Fruit fly (Drosophila melanogaster): ENCODE data around the gene CG2258.

The CG2258 gene

DNA sequence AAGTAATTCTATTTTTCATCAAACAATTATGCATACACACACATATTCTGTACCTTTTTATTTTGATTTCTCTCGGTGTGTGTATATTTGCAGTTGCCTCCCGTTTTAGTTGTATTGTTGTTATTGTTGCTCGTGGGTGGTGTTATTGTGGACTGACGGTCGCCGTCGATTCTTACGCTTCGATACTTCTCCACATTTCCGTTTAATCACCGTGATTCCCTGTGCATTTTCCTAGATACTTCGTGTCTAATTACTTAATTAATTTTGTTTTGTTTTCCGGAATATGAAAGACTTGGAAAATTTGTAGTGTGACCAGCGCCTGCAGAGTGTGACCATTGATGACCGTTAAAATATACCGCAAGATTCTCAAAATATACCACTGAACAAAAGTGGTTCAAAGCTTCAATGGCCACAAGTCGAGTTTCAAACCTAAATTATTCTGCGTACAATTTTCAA is 8.1 kb downstream of the CG2258 start, which contains the start of gene UbcE2H:
TSS of gene UbcE2H (minus strand) at position 343 of the 456 bp plus-strand sequence.
- peak; percentile 18 for TF ChIP-seq CG13624 (GFP tag; optimal IDR thresholded peaks at IDR 0.05)
- TF ChIP-seq CG10274 (GFP tag; optimal IDR thresholded peaks at IDR 0.05) = no peak
- TF ChIP-seq gce (GFP tag; IDR thresholded peaks at IDR 0.05) = no peak
- TF ChIP-seq PHDP (tag; optimal IDR thresholded peaks at IDR 0.05) = no peak
- TF ChIP-seq sens (GFP tag) = peak; percentile 65
- TF ChIP-seq NC2β (GFP tag; optimal IDR thresholded peaks at IDR 0.05) = peak; percentile 3
- peak; percentile 61 for TF ChIP-seq CTCF (GFP tag; optimal IDR thresholded peaks at IDR 0.05)
- peak; percentile 68 for TF ChIP-seq Med (GFP tag)
- no peak for TF ChIP-seq tna (GFP tag; IDR thresholded peaks at IDR 0.05; ENCODE audit: partially characterized antibody)
- peak in 1 of 2 experiments; percentile 19 for TF ChIP-seq eve (GFP tag; optimal IDR thresholded peaks at IDR 0.05)
- TF ChIP-seq CG4617 (GFP tag; optimal IDR thresholded peaks at IDR 0.05; ENCODE audit: borderline replicate concordance) = peak; percentile 59
- 0 out of 3 replicates have a peak, but pooled peaks have one; percentile 25 for TF ChIP-seq ci (GFP tag; IDR thresholded peaks at IDR 0.05)
- peak; percentile 16; the same call in 1 of the 3 replicates for TF ChIP-seq Opbp (GFP tag; IDR thresholded peaks at IDR 0.05; ENCODE audit: partially characterized antibody)
- TF ChIP-seq CG6254 (GFP tag; optimal IDR thresholded peaks at IDR 0.05) = no peak
- TF ChIP-seq stwl (tag; optimal IDR thresholded peaks at IDR 0.05) = peak; percentile 60
- peak; percentile 58 for TF ChIP-seq CG2116 (GFP tag; optimal IDR thresholded peaks at IDR 0.05)
- no peak for TF ChIP-seq CG8290 (GFP tag; optimal IDR thresholded peaks at IDR 0.05)
- peak in 1 of 2 experiments; percentile 52 for TF ChIP-seq CG8290 (tag; optimal IDR thresholded peaks at IDR 0.05)
- TF ChIP-seq CG14710 (tag; optimal IDR thresholded peaks at IDR 0.05) = peak; percentile 37
- no peak for TF ChIP-seq CG10462 (GFP tag; optimal IDR thresholded peaks at IDR 0.05)
- peak in 1 of 2 experiments; percentile 15 for TF ChIP-seq crp (GFP tag; optimal IDR thresholded peaks at IDR 0.05)
- TF ChIP-seq fu2 (GFP tag; optimal IDR thresholded peaks at IDR 0.05) = no peak
- TF ChIP-seq bab2 (GFP tag; optimal IDR thresholded peaks at IDR 0.05) = no peak
- peak; percentile 35; the same call in 1 of the 2 replicates for TF ChIP-seq MBD-R2 (GFP tag; IDR thresholded peaks at IDR 0.05)
- TF ChIP-seq lov (optimal IDR thresholded peaks at IDR 0.05) = no peak
- TF ChIP-seq lov (GFP tag; IDR thresholded peaks at IDR 0.05) = no peak
- TF ChIP-seq Dp (GFP tag; optimal IDR thresholded peaks at IDR 0.05) = peak; percentile 77
- peak; percentile 96 for TF ChIP-seq gfzf (GFP tag; optimal IDR thresholded peaks at IDR 0.05)
- TF ChIP-seq CG31441 (GFP tag; IDR thresholded peaks at IDR 0.05) = no peak
- peak; percentile 91 for TF ChIP-seq pzg (GFP tag; optimal IDR thresholded peaks at IDR 0.05)
- TF ChIP-seq Xrp1 (GFP tag; IDR thresholded peaks at IDR 0.05) = no peak
- TF ChIP-seq trem (tag; optimal IDR thresholded peaks at IDR 0.05) = peak; percentile 63
- TF ChIP-seq E2f2 (GFP tag; IDR thresholded peaks at IDR 0.05) = peak; percentile 82
- no peak for TF ChIP-seq abd-A (tag; optimal IDR thresholded peaks at IDR 0.05)
- peak; percentile 11; the same call in 1 of the 3 replicates for TF ChIP-seq CG34422 (GFP tag; IDR thresholded peaks at IDR 0.05)
- TF ChIP-seq Pdp1 (GFP tag; optimal IDR thresholded peaks at IDR 0.05) = peak in 1 of 2 experiments; percentile 39
- no peak for TF ChIP-seq CG31388 (GFP tag; optimal IDR thresholded peaks at IDR 0.05)
- TF ChIP-seq Dref (GFP tag; IDR thresholded peaks at IDR 0.05) = peak; percentile 46; the same call in 1 of the 2 replicates
- TF ChIP-seq CG5245 (GFP tag; optimal IDR thresholded peaks at IDR 0.05) = no peak
- TF ChIP-seq HHEX (GFP tag; optimal IDR thresholded peaks at IDR 0.05) = peak; percentile 27
- peak; percentile 1 for TF ChIP-seq nmo (GFP tag; optimal IDR thresholded peaks at IDR 0.05)
- TF ChIP-seq CG17612 (GFP tag; IDR thresholded peaks at IDR 0.05) = no peak
- TF ChIP-seq CG4730 (GFP tag; IDR thresholded peaks at IDR 0.05) = no peak
- TF ChIP-seq CG15514 (GFP tag; optimal IDR thresholded peaks at IDR 0.05) = peak; percentile 91
- peak; percentile 31 for TF ChIP-seq sqz (GFP tag; optimal IDR thresholded peaks at IDR 0.05)
- peak; percentile 72 for TF ChIP-seq Lhr (GFP tag; optimal IDR thresholded peaks at IDR 0.05)
- TF ChIP-seq vvl (GFP tag; IDR thresholded peaks at IDR 0.05) = peak; percentile 77
- TF ChIP-seq Hmr (GFP tag; optimal IDR thresholded peaks at IDR 0.05) = peak; percentile 19
- no peak for TF ChIP-seq trh (GFP tag; optimal IDR thresholded peaks at IDR 0.05)
- TF ChIP-seq pita (GFP tag; optimal IDR thresholded peaks at IDR 0.05) = peak; percentile 70
- TF ChIP-seq CG33213 (GFP tag; optimal IDR thresholded peaks at IDR 0.05) = peak; percentile 47

Measured in whole organism, embryonic.